Worm (Caenorhabditis elegans) whole organism, L1 larva: Measurements from ENCODE around the gene qns-1.
A peak's percentile ranks its signal among the peaks of the same experiment; 100 is the strongest.

Source experiments
- C04F5.9 ChIP-seq: sonication (generic microtip); optimal IDR thresholded peaks from 2 replicates; lab custom pipeline; 2016; ENCODE audit warnings: missing genetic modification characterization, missing compliant biosample characterization
- C16A3.4 ChIP-seq: fragments of 150-350 bp; optimal IDR thresholded peaks from 2 replicates; lab custom pipeline; 2014; ENCODE audit warnings: missing biosample characterization, missing genetic modification characterization
- F16B12.6 ChIP-seq: fragments of 150-350 bp; optimal IDR thresholded peaks from 2 replicates; lab custom pipeline; 2014; ENCODE audit warnings: missing biosample characterization, missing genetic modification characterization
- Y116A8C.19 ChIP-seq: sonication (generic microtip); optimal IDR thresholded peaks from 2 replicates; lab custom pipeline; 2016; ENCODE audit warnings: missing compliant biosample characterization, missing genetic modification characterization, borderline replicate concordance
- alr-1 ChIP-seq: fragments of 200-800 bp; sonication (Bioruptor generic); optimal IDR thresholded peaks from 2 replicates; lab custom pipeline; 2018; ENCODE audit warnings: borderline replicate concordance, mild to moderate bottlenecking, missing genetic modification characterization, missing compliant biosample characterization
- aly-2 ChIP-seq: fragments of 150-350 bp; optimal IDR thresholded peaks from 2 replicates; lab custom pipeline; 2014; ENCODE audit warnings: missing biosample characterization, missing genetic modification characterization
- ceh-63 ChIP-seq: fragments of 200-800 bp; sonication (Bioruptor generic); optimal IDR thresholded peaks from 2 replicates; lab custom pipeline; 2018; ENCODE audit warnings: mild to moderate bottlenecking, missing genetic modification characterization, missing compliant biosample characterization
- ceh-8 ChIP-seq: fragments of 200-800 bp; sonication (Bioruptor generic); optimal IDR thresholded peaks from 2 replicates; lab custom pipeline; 2018; ENCODE audit warnings: mild to moderate bottlenecking, missing genetic modification characterization, moderate library complexity, missing compliant biosample characterization
- ces-1 ChIP-seq: fragments of 150-350 bp; optimal IDR thresholded peaks from 2 replicates; lab custom pipeline; 2014; ENCODE audit warnings: missing biosample characterization, missing genetic modification reagents, missing genetic modification characterization
- dpl-1 ChIP-seq, 3 experiments: fragments of 150-350 bp in 2 of 3; sonication (generic microtip) in 1 of 3; optimal IDR thresholded peaks; 2 replicates each; lab custom pipeline; 2014 to 2017; ENCODE audit warnings: missing biosample characterization in 3 of 3, missing genetic modification characterization in 3 of 3, missing genetic modification reagents in 3 of 3
- dsc-1 ChIP-seq: sonication (generic microtip); optimal IDR thresholded peaks from 2 replicates; lab custom pipeline; 2016; ENCODE audit warnings: mild to moderate bottlenecking, missing genetic modification characterization, missing compliant biosample characterization
- efl-1 ChIP-seq, 4 experiments: fragments of 150-350 bp; optimal IDR thresholded peaks in 3 of 4; peaks in 1 of 4; 1 replicate in 1 of 4; 2 replicates in 3 of 4; lab custom pipeline; 2014; ENCODE audit warnings: missing biosample characterization in 2 of 4, missing genetic modification characterization in 2 of 4, missing genetic modification reagents in 2 of 4
- efl-3 ChIP-seq: fragments of 200-800 bp; sonication (Bioruptor generic); optimal IDR thresholded peaks from 2 replicates; lab custom pipeline; 2018; ENCODE audit warnings: mild to moderate bottlenecking, missing genetic modification characterization, missing compliant biosample characterization
- egl-13 ChIP-seq: sonication (generic microtip); optimal IDR thresholded peaks from 2 replicates; lab custom pipeline; 2016; ENCODE audit warnings: missing genotype, missing genetic modification reagents, missing genetic modification characterization, missing compliant biosample characterization
- egl-27 ChIP-seq, 2 experiments: fragments of 150-350 bp in 1 of 2; sonication (generic microtip); optimal IDR thresholded peaks; 3 replicates each; lab custom pipeline; 2017 to 2018; ENCODE audit warnings: missing biosample characterization in 2 of 2, missing genetic modification characterization in 2 of 2, missing genetic modification reagents in 2 of 2
- elt-3 ChIP-seq, 6 experiments: fragments of 150-350 bp in 1 of 6; sonication (generic microtip); optimal IDR thresholded peaks; 2 replicates each; lab custom pipeline; 2017 to 2018; ENCODE audit warnings: missing biosample characterization in 6 of 6, missing genetic modification characterization in 6 of 6, inconsistent platforms in 1 of 6
- ets-5 ChIP-seq: fragments of 200-800 bp; sonication (Bioruptor generic); IDR thresholded peaks from 2 replicates; pipeline ENCODE4 v1.3.6; 2022; ENCODE audit warnings: missing genetic modification characterization, missing compliant biosample characterization
- fkh-10 ChIP-seq: sonication (generic microtip); optimal IDR thresholded peaks from 2 replicates; lab custom pipeline; 2017; ENCODE audit warnings: missing biosample characterization, missing genetic modification reagents, missing genetic modification characterization
- fkh-8 ChIP-seq: sonication (generic microtip); optimal IDR thresholded peaks from 2 replicates; lab custom pipeline; 2016; ENCODE audit warnings: mild to moderate bottlenecking, missing genetic modification characterization, missing compliant biosample characterization
- hlh-17 ChIP-seq: fragments of 200-800 bp; sonication (Bioruptor generic); optimal IDR thresholded peaks from 2 replicates; lab custom pipeline; 2018; ENCODE audit warnings: missing genetic modification characterization, mild to moderate bottlenecking, missing compliant biosample characterization, moderate library complexity, borderline replicate concordance
- hpl-2 ChIP-seq: fragments of 150-350 bp; optimal IDR thresholded peaks from 2 replicates; lab custom pipeline; 2014; ENCODE audit warnings: missing biosample characterization, missing genetic modification reagents, missing genetic modification characterization
- irx-1 ChIP-seq: sonication (generic microtip); optimal IDR thresholded peaks from 2 replicates; lab custom pipeline; 2016; ENCODE audit warnings: missing genetic modification characterization, missing compliant biosample characterization
- jun-1 ChIP-seq: fragments of 150-350 bp; optimal IDR thresholded peaks from 2 replicates; lab custom pipeline; 2014; ENCODE audit warnings: missing biosample characterization, missing genetic modification reagents, missing genetic modification characterization
- lin-13 ChIP-seq: fragments of 150-350 bp; optimal IDR thresholded peaks from 2 replicates; lab custom pipeline; 2014; ENCODE audit warnings: missing biosample characterization, missing genetic modification reagents, missing genetic modification characterization
- lin-15B ChIP-seq: fragments of 150-350 bp; sonication (generic microtip); optimal IDR thresholded peaks from 3 replicates; lab custom pipeline; 2014; ENCODE audit warnings: missing biosample characterization, missing genetic modification characterization
- lin-35 ChIP-seq, 2 experiments: fragments of 150-350 bp; optimal IDR thresholded peaks; 2 replicates each; lab custom pipeline; 2014; ENCODE audit warnings: missing biosample characterization in 2 of 2, missing genetic modification characterization in 2 of 2, missing genetic modification reagents in 2 of 2
- lin-39 ChIP-seq: fragments of 150-350 bp; optimal IDR thresholded peaks from 2 replicates; lab custom pipeline; 2014; ENCODE audit warnings: missing biosample characterization, missing genetic modification reagents, missing genetic modification characterization
- lsy-2 ChIP-seq, 2 experiments: fragments of 150-350 bp; optimal IDR thresholded peaks; 2 replicates each; lab custom pipeline; 2014; ENCODE audit warnings: missing biosample characterization in 2 of 2, missing genetic modification characterization in 2 of 2
- mdl-1 ChIP-seq, 2 experiments: fragments of 150-350 bp; optimal IDR thresholded peaks; 2 replicates each; lab custom pipeline; 2014 to 2017; ENCODE audit warnings: missing biosample characterization in 2 of 2, missing genetic modification characterization in 2 of 2, inconsistent platforms in 1 of 2
- mef-2 ChIP-seq: fragments of 150-350 bp; optimal IDR thresholded peaks from 2 replicates; lab custom pipeline; 2014; ENCODE audit warnings: missing biosample characterization, missing genetic modification characterization
- mep-1 ChIP-seq: fragments of 150-350 bp; optimal IDR thresholded peaks from 2 replicates; lab custom pipeline; 2014; ENCODE audit warnings: missing biosample characterization, missing genetic modification characterization
- nhr-11 ChIP-seq: fragments of 150-350 bp; optimal IDR thresholded peaks from 2 replicates; lab custom pipeline; 2014; ENCODE audit warnings: missing biosample characterization, missing genetic modification characterization
- nhr-20 ChIP-seq: sonication (generic microtip); optimal IDR thresholded peaks from 2 replicates; lab custom pipeline; 2016; ENCODE audit warnings: mild to moderate bottlenecking, missing genetic modification characterization, missing compliant biosample characterization
- nhr-28 ChIP-seq: fragments of 150-350 bp; optimal IDR thresholded peaks from 2 replicates; lab custom pipeline; 2014; ENCODE audit warnings: missing biosample characterization, missing genetic modification characterization
- nhr-47 ChIP-seq: sonication (generic microtip); optimal IDR thresholded peaks from 2 replicates; lab custom pipeline; 2016; ENCODE audit warnings: mild to moderate bottlenecking, missing genetic modification characterization, moderate library complexity, missing compliant biosample characterization
- nhr-71 ChIP-seq: sonication (generic microtip); optimal IDR thresholded peaks from 2 replicates; lab custom pipeline; 2016; ENCODE audit warnings: mild to moderate bottlenecking, missing genetic modification characterization, moderate library complexity, missing compliant biosample characterization
- nhr-84 ChIP-seq: sonication (generic microtip); optimal IDR thresholded peaks from 2 replicates; lab custom pipeline; 2017; ENCODE audit warnings: missing biosample characterization, missing genetic modification characterization
- nhr-85 ChIP-seq: sonication (generic microtip); peaks from one replicate; lab custom pipeline; 2016; ENCODE audit warnings: missing genetic modification characterization, inconsistent platforms, missing compliant biosample characterization
- rnt-1 ChIP-seq: sonication (generic microtip); optimal IDR thresholded peaks from 2 replicates; lab custom pipeline; 2016; ENCODE audit warnings: mild to moderate bottlenecking, missing genetic modification characterization, moderate library complexity, missing compliant biosample characterization
- skn-1 ChIP-seq: fragments of 150-350 bp; optimal IDR thresholded peaks from 2 replicates; lab custom pipeline; 2014; ENCODE audit warnings: missing biosample characterization, missing genetic modification characterization
- snu-23 ChIP-seq: sonication (generic microtip); optimal IDR thresholded peaks from 2 replicates; lab custom pipeline; 2016; ENCODE audit warnings: missing genetic modification characterization, missing compliant biosample characterization
- tbx-2 ChIP-seq: sonication (generic microtip); optimal IDR thresholded peaks from 2 replicates; lab custom pipeline; 2016; ENCODE audit warnings: missing genetic modification characterization, missing compliant biosample characterization
- unc-130 ChIP-seq: fragments of 150-350 bp; optimal IDR thresholded peaks from 2 replicates; lab custom pipeline; 2017; ENCODE audit warnings: missing biosample characterization, missing genetic modification characterization, inconsistent platforms
- unc-30 ChIP-seq: sonication (generic microtip); optimal IDR thresholded peaks from 2 replicates; lab custom pipeline; 2017; ENCODE audit warnings: missing biosample characterization, missing genetic modification characterization
- unc-62 ChIP-seq: fragments of 150-350 bp; optimal IDR thresholded peaks from 2 replicates; lab custom pipeline; 2014; ENCODE audit warnings: missing biosample characterization, missing genetic modification reagents, missing genetic modification characterization
- unc-86 ChIP-seq: sonication (generic microtip); optimal IDR thresholded peaks from 2 replicates; lab custom pipeline; 2016; ENCODE audit warnings: missing genetic modification characterization, missing compliant biosample characterization
- unc-98 ChIP-seq: fragments of 200-800 bp; sonication (Bioruptor generic); IDR thresholded peaks from 2 replicates; pipeline ENCODE4 v1.3.6; 2022; ENCODE audit warnings: missing genetic modification characterization, missing compliant biosample characterization
- vab-15 ChIP-seq: sonication (generic microtip); optimal IDR thresholded peaks from 2 replicates; lab custom pipeline; 2017; ENCODE audit warnings: missing genotype, mild to moderate bottlenecking, missing genetic modification characterization, missing compliant biosample characterization
- zag-1 ChIP-seq: fragments of 150-350 bp; optimal IDR thresholded peaks from 2 replicates; lab custom pipeline; 2014; ENCODE audit warnings: missing biosample characterization, missing genetic modification characterization
- zip-4 ChIP-seq: fragments of 200-800 bp; sonication (Bioruptor generic); optimal IDR thresholded peaks from 2 replicates; lab custom pipeline; 2018; ENCODE audit warnings: mild to moderate bottlenecking, missing genetic modification characterization, moderate library complexity, missing compliant biosample characterization
- ztf-11 ChIP-seq, 2 experiments: sonication (generic microtip); optimal IDR thresholded peaks; 2 replicates each; lab custom pipeline; 2016 to 2017; ENCODE audit warnings: missing genetic modification characterization in 2 of 2, missing biosample characterization in 1 of 2, missing compliant biosample characterization in 1 of 2
- ztf-4 ChIP-seq: fragments of 150-350 bp; optimal IDR thresholded peaks from 2 replicates; lab custom pipeline; 2014; ENCODE audit warnings: missing biosample characterization, missing genetic modification characterization

Gene qns-1

ce11 chrIV:10252350-10252792, 33.3 kb upstream of the qns-1 start:
- TF ChIP-seq mdl-1 (tag; optimal IDR thresholded peaks at IDR 0.05; lab: Kevin White, UChicago) = peak; percentile 82 to 92
- peak; percentile 40 for TF ChIP-seq lin-39 (tag; lab: Kevin White, UChicago)
- peak; percentile 73 for TF ChIP-seq aly-2 (tag; lab: Kevin White, UChicago)
- peak; percentile 48; the same call in 1 of the 2 replicates for TF ChIP-seq unc-98 (GFP tag; lab: Robert Waterston, UW)
- peak; percentile 97 for TF ChIP-seq dsc-1 (tag; lab: Kevin White, UChicago)
- TF ChIP-seq alr-1 (tag; lab: Kevin White, UChicago) = no peak
- TF ChIP-seq nhr-85 = peak; percentile 93
- peak; percentile 86 for TF ChIP-seq rnt-1 (tag; lab: Kevin White, UChicago)
- peak; percentile 81 for TF ChIP-seq mep-1
- TF ChIP-seq fkh-10 (GFP tag; lab: Kevin White, UChicago) = peak; percentile 93
- peak; percentile 88 to 90 for TF ChIP-seq lsy-2 (tag; optimal IDR thresholded peaks at IDR 0.05; lab: Kevin White, UChicago)
- no peak for TF ChIP-seq ces-1 (GFP tag; lab: Kevin White, UChicago)
- TF ChIP-seq lin-13 (GFP tag; lab: Kevin White, UChicago) = peak; percentile 87
- TF ChIP-seq tbx-2 (tag; lab: Kevin White, UChicago) = peak; percentile 95
- TF ChIP-seq nhr-47 (tag; lab: Kevin White, UChicago) = peak; percentile 96
- peak in 1 of 6 experiments; percentile 60 for TF ChIP-seq elt-3 (tag; optimal IDR thresholded peaks at IDR 0.05; lab: Kevin White, UChicago)
- peak; percentile 95 for TF ChIP-seq snu-23
- peak; percentile 90 for TF ChIP-seq irx-1 (tag; lab: Kevin White, UChicago)
- peak; percentile 77 to 84 for TF ChIP-seq efl-1 (optimal IDR thresholded peaks at IDR 0.05; lab: Kevin White, UChicago)
- TF ChIP-seq efl-1 (GFP tag; optimal IDR thresholded peaks at IDR 0.05 in 1 of 2; lab: Kevin White, UChicago) = peak; percentile 60 to 95
- TF ChIP-seq hpl-2 (GFP tag; lab: Kevin White, UChicago) = peak; percentile 23
- TF ChIP-seq hlh-17 (GFP tag; lab: Kevin White, UChicago) = no peak
- TF ChIP-seq fkh-8 (tag; lab: Kevin White, UChicago) = peak; percentile 98
- TF ChIP-seq vab-15 = peak; percentile 19
- peak; percentile 77 for TF ChIP-seq C16A3.4 (tag; lab: Kevin White, UChicago)
- peak; percentile 91 for TF ChIP-seq ztf-4 (tag; lab: Kevin White, UChicago)
- TF ChIP-seq zip-4 = peak; percentile 55
- peak; percentile 99 for TF ChIP-seq nhr-71 (tag; lab: Kevin White, UChicago)
- TF ChIP-seq ceh-63 (GFP tag; lab: Kevin White, UChicago) = no peak
- peak; percentile 76 to 77 for TF ChIP-seq lin-35 (GFP tag; optimal IDR thresholded peaks at IDR 0.05; lab: Kevin White, UChicago)
- TF ChIP-seq nhr-11 = peak; percentile 91
- peak; percentile 94 for TF ChIP-seq ceh-8 (GFP tag; lab: Kevin White, UChicago)
- peak in 1 of 2 experiments; percentile 41 for TF ChIP-seq ztf-11 (tag; optimal IDR thresholded peaks at IDR 0.05; lab: Kevin White, UChicago)
- TF ChIP-seq nhr-84 (tag; lab: Kevin White, UChicago) = no peak
- TF ChIP-seq mef-2 (tag; lab: Kevin White, UChicago) = peak; percentile 70
- peak; percentile 9 for TF ChIP-seq F16B12.6 (tag; lab: Kevin White, UChicago)
- no peak for TF ChIP-seq unc-30 (tag; lab: Kevin White, UChicago)
- peak; percentile 96 for TF ChIP-seq nhr-20 (tag; lab: Kevin White, UChicago)
- no peak for TF ChIP-seq nhr-28
- peak; percentile 36 to 65 for TF ChIP-seq egl-27 (tag; optimal IDR thresholded peaks at IDR 0.05; lab: Kevin White, UChicago)
- TF ChIP-seq C04F5.9 (tag; lab: Kevin White, UChicago) = no peak
- no peak for TF ChIP-seq unc-62 (GFP tag; lab: Kevin White, UChicago)
- TF ChIP-seq egl-13 (tag; lab: Kevin White, UChicago) = peak; percentile 97
- TF ChIP-seq jun-1 = peak; percentile 84
- no peak for TF ChIP-seq ets-5 (GFP tag; lab: Robert Waterston, UW)
- peak; percentile 67 for TF ChIP-seq skn-1 (tag; lab: Kevin White, UChicago)
- TF ChIP-seq lin-15B (tag; lab: Kevin White, UChicago) = no peak
- peak; percentile 67 for TF ChIP-seq zag-1 (tag; lab: Kevin White, UChicago)
- TF ChIP-seq Y116A8C.19 (tag; lab: Kevin White, UChicago) = no peak
- TF ChIP-seq dpl-1 (GFP tag; optimal IDR thresholded peaks at IDR 0.05; lab: Kevin White, UChicago) = peak; percentile 37 to 59 (median 58)
- peak; percentile 97 for TF ChIP-seq unc-86 (tag; lab: Kevin White, UChicago)
- TF ChIP-seq efl-3 (GFP tag; lab: Kevin White, UChicago) = no peak
- TF ChIP-seq unc-130 (tag; lab: Kevin White, UChicago) = no peak
